Fruit fly (Drosophila melanogaster) whole organism, embryonic: ENCODE measurements around the gene CG5938.

ENCODE experiments used
- Antp ChIP-seq: fragments of 200-800 bp; sonication (Bioruptor generic); optimal IDR thresholded peaks from 3 replicates; lab custom pipeline; 2016; ENCODE audit warnings: missing biosample characterization, missing genetic modification characterization
- Asciz ChIP-seq: fragments of 200-800 bp; sonication (Bioruptor generic); optimal IDR thresholded peaks from 2 replicates; lab custom pipeline; 2017; ENCODE audit warnings: missing biosample characterization, mild to moderate bottlenecking, missing genetic modification characterization, missing genetic modification reagents
- Atf6 ChIP-seq: fragments of 200-800 bp; sonication (Bioruptor generic); IDR thresholded peaks from 2 replicates; pipeline ENCODE4 v1.3.6; 2022; ENCODE audit warnings: missing biosample characterization, missing genetic modification characterization
- CG12299 ChIP-seq: fragments of 200-800 bp; sonication (Bioruptor generic); optimal IDR thresholded peaks from 2 replicates; lab custom pipeline; 2018; ENCODE audit warnings: missing biosample characterization, mild to moderate bottlenecking, missing genetic modification characterization
- CG1233 ChIP-seq: fragments of 200-800 bp; sonication (Bioruptor generic); optimal IDR thresholded peaks from 4 replicates; lab custom pipeline; 2018; ENCODE audit warnings: missing biosample characterization, mild to moderate bottlenecking, missing genetic modification characterization
- CG14860 ChIP-seq: fragments of 200-800 bp; sonication (Bioruptor generic); IDR thresholded peaks from 3 replicates; pipeline ENCODE4 v1.3.6; 2022; ENCODE audit warnings: missing biosample characterization, missing genetic modification characterization; ENCODE audit not compliant: partially characterized antibody
- CG18262 ChIP-seq: fragments of 200-800 bp; optimal IDR thresholded peaks from 3 replicates; lab custom pipeline; 2019; ENCODE audit warnings: missing biosample characterization, mild to moderate bottlenecking, missing genetic modification characterization, moderate library complexity
- CG18476 ChIP-seq: fragments of 200-800 bp; sonication (Bioruptor generic); optimal IDR thresholded peaks from 2 replicates; lab custom pipeline; 2016; ENCODE audit warnings: missing biosample characterization, mild to moderate bottlenecking, missing genetic modification characterization
- CG2889 ChIP-seq: fragments of 200-800 bp; sonication (Bioruptor generic); IDR thresholded peaks from 3 replicates; pipeline ENCODE4 v1.3.6; 2022; ENCODE audit warnings: missing biosample characterization, missing genetic modification characterization
- CG34376 ChIP-seq: fragments of 200-800 bp; sonication (Bioruptor generic); optimal IDR thresholded peaks from 2 replicates; lab custom pipeline; 2018; ENCODE audit warnings: missing biosample characterization, mild to moderate bottlenecking, missing genetic modification characterization
- CG34422 ChIP-seq: fragments of 200-800 bp; sonication (Bioruptor generic); IDR thresholded peaks from 3 replicates; pipeline ENCODE4 v1.3.6; 2022; ENCODE audit warnings: missing biosample characterization, missing genetic modification characterization
- CG4360 ChIP-seq: fragments of 200-800 bp; sonication (Bioruptor generic); IDR thresholded peaks from 2 replicates; pipeline ENCODE4 v1.3.6; 2022; ENCODE audit warnings: missing biosample characterization, missing genetic modification characterization
- CG8089 ChIP-seq: fragments of 200-800 bp; sonication (Bioruptor generic); optimal IDR thresholded peaks from 3 replicates; lab custom pipeline; 2016; ENCODE audit warnings: missing biosample characterization, missing genetic modification characterization
- CG9727 ChIP-seq: fragments of 200-800 bp; sonication (Bioruptor generic); optimal IDR thresholded peaks from 3 replicates; lab custom pipeline; 2017; ENCODE audit warnings: missing biosample characterization, mild to moderate bottlenecking, missing genetic modification characterization
- Chrac-16 ChIP-seq: fragments of 200-800 bp; sonication (Bioruptor generic); optimal IDR thresholded peaks from 3 replicates; lab custom pipeline; 2016; ENCODE audit warnings: missing biosample characterization, missing genetic modification characterization
- E2f1 ChIP-seq: fragments of 200-800 bp; sonication (Bioruptor generic); IDR thresholded peaks from 2 replicates; pipeline ENCODE4 v1.3.6; 2022; ENCODE audit warnings: missing biosample characterization, missing genetic modification characterization
- Ets65A ChIP-seq: fragments of 200-800 bp; sonication (Bioruptor generic); peaks from one replicate; lab custom pipeline; 2016; ENCODE audit warnings: missing biosample characterization, missing genetic modification characterization
- GATAe ChIP-seq: fragments of 200-800 bp; sonication (Bioruptor generic); conservative IDR thresholded peaks from 2 replicates; pipeline ENCODE4 v1.3.6; 2022; ENCODE audit warnings: missing biosample characterization, missing genetic modification characterization
- Gsc ChIP-seq: fragments of 200-800 bp; sonication (Bioruptor generic); IDR thresholded peaks from 2 replicates; pipeline ENCODE4 v1.3.6; 2022; ENCODE audit warnings: missing biosample characterization, missing genetic modification characterization
- H2.0 ChIP-seq: fragments of 200-800 bp; sonication (Bioruptor generic); IDR thresholded peaks from 2 replicates; pipeline ENCODE4 v1.3.6; 2022; ENCODE audit warnings: missing biosample characterization, missing genetic modification characterization
- Hmx ChIP-seq: fragments of 200-800 bp; sonication (Bioruptor generic); optimal IDR thresholded peaks from 2 replicates; lab custom pipeline; 2016; ENCODE audit warnings: missing biosample characterization, missing genetic modification characterization
- Nf-YB ChIP-seq: fragments of 200-800 bp; sonication (Bioruptor generic); optimal IDR thresholded peaks from 3 replicates; lab custom pipeline; 2019; ENCODE audit warnings: missing biosample characterization, mild to moderate bottlenecking, missing genetic modification characterization, moderate library complexity
- Nf-YC ChIP-seq: fragments of 200-800 bp; optimal IDR thresholded peaks from 3 replicates; lab custom pipeline; 2019; ENCODE audit warnings: missing biosample characterization, mild to moderate bottlenecking, missing genetic modification characterization, moderate library complexity
- PHDP ChIP-seq: fragments of 200-800 bp; sonication (Bioruptor generic); optimal IDR thresholded peaks from 3 replicates; lab custom pipeline; 2018; ENCODE audit warnings: missing biosample characterization, mild to moderate bottlenecking, missing genetic modification characterization, moderate library complexity
- Ptx1 ChIP-seq: fragments of 200-800 bp; sonication (Bioruptor generic); IDR thresholded peaks from 2 replicates; pipeline ENCODE4 v1.3.6; 2022; ENCODE audit warnings: missing biosample characterization, missing genetic modification characterization
- Rfx ChIP-seq: fragments of 200-800 bp; sonication (Bioruptor generic); IDR thresholded peaks from 2 replicates; pipeline ENCODE4 v1.3.6; 2022; ENCODE audit warnings: missing biosample characterization, missing genetic modification characterization
- Stat92E ChIP-seq, 3 experiments: fragments of >200 bp in 2 of 3; fragments of 200-800 bp in 1 of 3; sonication (Bioruptor generic) in 1 of 3; optimal IDR thresholded peaks; 2 replicates each; lab custom pipeline; 2017 to 2019; ENCODE audit warnings: missing biosample characterization in 3 of 3, missing genetic modification characterization in 3 of 3, mild to moderate bottlenecking in 1 of 3, moderate library complexity in 1 of 3
- Vsx1 ChIP-seq: fragments of 200-800 bp; sonication (Bioruptor generic); optimal IDR thresholded peaks from 2 replicates; lab custom pipeline; 2017; ENCODE audit warnings: missing biosample characterization, mild to moderate bottlenecking, missing genetic modification characterization, missing genetic modification reagents
- amos ChIP-seq: fragments of 200-800 bp; sonication (Bioruptor generic); IDR thresholded peaks from 2 replicates; pipeline ENCODE4 v1.3.6; 2022; ENCODE audit warnings: missing biosample characterization, missing genetic modification characterization; ENCODE audit not compliant: partially characterized antibody
- bsh ChIP-seq, 2 experiments: fragments of 200-800 bp; sonication (Bioruptor generic); optimal IDR thresholded peaks; 2 replicates each; lab custom pipeline; 2017 to 2018; ENCODE audit warnings: mild to moderate bottlenecking in 2 of 2, missing biosample characterization in 2 of 2, missing genetic modification characterization in 2 of 2, moderate library complexity in 1 of 2
- crol ChIP-seq: fragments of 200-800 bp; sonication (Bioruptor generic); IDR thresholded peaks from 2 replicates; pipeline ENCODE4 v1.3.6; 2022; ENCODE audit warnings: missing biosample characterization, missing genetic modification characterization
- dimm ChIP-seq: fragments of 200-800 bp; sonication (Bioruptor generic); IDR thresholded peaks from 2 replicates; pipeline ENCODE4 v1.3.6; 2022; ENCODE audit warnings: missing biosample characterization, missing genetic modification characterization
- dmrt99B ChIP-seq: fragments of 200-800 bp; sonication (Bioruptor generic); optimal IDR thresholded peaks from 2 replicates; lab custom pipeline; 2018; ENCODE audit warnings: missing biosample characterization, mild to moderate bottlenecking, missing genetic modification characterization, moderate library complexity
- fru ChIP-seq: fragments of >200 bp; optimal IDR thresholded peaks from 2 replicates; lab custom pipeline; 2017
- gt ChIP-seq: fragments of 200-800 bp; sonication (Bioruptor generic); IDR thresholded peaks from 2 replicates; pipeline ENCODE4 v1.3.6; 2022; ENCODE audit warnings: missing biosample characterization, missing genetic modification characterization
- ham ChIP-seq: fragments of 200-800 bp; sonication (Bioruptor generic); IDR thresholded peaks from 2 replicates; pipeline ENCODE4 v1.3.6; 2022; ENCODE audit warnings: missing biosample characterization, missing genetic modification characterization
- kah ChIP-seq: fragments of 200-800 bp; sonication (Bioruptor generic); optimal IDR thresholded peaks from 2 replicates; lab custom pipeline; 2018; ENCODE audit warnings: missing biosample characterization, mild to moderate bottlenecking, missing genetic modification characterization
- knrl ChIP-seq: fragments of 200-800 bp; sonication (Bioruptor generic); IDR thresholded peaks from 3 replicates; pipeline ENCODE4 v1.3.6; 2022; ENCODE audit warnings: missing biosample characterization, missing genetic modification characterization; ENCODE audit not compliant: partially characterized antibody
- lbe ChIP-seq: fragments of 200-800 bp; sonication (Bioruptor generic); optimal IDR thresholded peaks from 2 replicates; lab custom pipeline; 2016; ENCODE audit warnings: missing biosample characterization, mild to moderate bottlenecking, missing genetic modification characterization
- lov ChIP-seq, 2 experiments: fragments of 200-800 bp in 1 of 2; fragments of >200 bp in 1 of 2; sonication (Bioruptor generic) in 1 of 2; IDR thresholded peaks in 1 of 2; optimal IDR thresholded peaks in 1 of 2; 2 replicates in 1 of 2; 3 replicates in 1 of 2; pipeline versions ENCODE4 v1.3.6 to Lab custom; 2017 to 2022; ENCODE audit warnings: missing biosample characterization in 1 of 2, missing genetic modification characterization in 1 of 2
- maf-S ChIP-seq: fragments of 200-800 bp; sonication (Bioruptor generic); optimal IDR thresholded peaks from 2 replicates; lab custom pipeline; 2016; ENCODE audit warnings: missing biosample characterization, missing genetic modification characterization
- mld ChIP-seq: fragments of 200-800 bp; sonication (Bioruptor generic); IDR thresholded peaks from 3 replicates; pipeline ENCODE4 v1.3.6; 2022; ENCODE audit warnings: missing biosample characterization, missing genetic modification characterization; ENCODE audit not compliant: partially characterized antibody
- sob ChIP-seq: fragments of 200-800 bp; sonication (Bioruptor generic); IDR thresholded peaks from 2 replicates; pipeline ENCODE4 v1.3.6; 2022; ENCODE audit warnings: missing biosample characterization, missing genetic modification characterization
- trh ChIP-seq: fragments of 200-800 bp; sonication (Bioruptor generic); optimal IDR thresholded peaks from 2 replicates; lab custom pipeline; 2016; ENCODE audit warnings: missing biosample characterization, missing genetic modification characterization
- vfl ChIP-seq: fragments of 200-800 bp; sonication (Bioruptor generic); optimal IDR thresholded peaks from 2 replicates; lab custom pipeline; 2016; ENCODE audit warnings: missing biosample characterization, missing genetic modification characterization
- wdn ChIP-seq: fragments of 200-800 bp; sonication (Bioruptor generic); IDR thresholded peaks from 2 replicates; pipeline ENCODE4 v1.3.6; 2022; ENCODE audit warnings: missing biosample characterization, missing genetic modification characterization
- zen ChIP-seq: fragments of 200-800 bp; sonication (Bioruptor generic); optimal IDR thresholded peaks from 3 replicates; lab custom pipeline; 2018; ENCODE audit warnings: missing biosample characterization, mild to moderate bottlenecking, missing genetic modification characterization, moderate library complexity
- zfh2 ChIP-seq: fragments of 200-800 bp; sonication (Bioruptor generic); optimal IDR thresholded peaks from 2 replicates; lab custom pipeline; 2016; ENCODE audit warnings: missing biosample characterization, missing genetic modification characterization

The CG5938 gene

DNA sequence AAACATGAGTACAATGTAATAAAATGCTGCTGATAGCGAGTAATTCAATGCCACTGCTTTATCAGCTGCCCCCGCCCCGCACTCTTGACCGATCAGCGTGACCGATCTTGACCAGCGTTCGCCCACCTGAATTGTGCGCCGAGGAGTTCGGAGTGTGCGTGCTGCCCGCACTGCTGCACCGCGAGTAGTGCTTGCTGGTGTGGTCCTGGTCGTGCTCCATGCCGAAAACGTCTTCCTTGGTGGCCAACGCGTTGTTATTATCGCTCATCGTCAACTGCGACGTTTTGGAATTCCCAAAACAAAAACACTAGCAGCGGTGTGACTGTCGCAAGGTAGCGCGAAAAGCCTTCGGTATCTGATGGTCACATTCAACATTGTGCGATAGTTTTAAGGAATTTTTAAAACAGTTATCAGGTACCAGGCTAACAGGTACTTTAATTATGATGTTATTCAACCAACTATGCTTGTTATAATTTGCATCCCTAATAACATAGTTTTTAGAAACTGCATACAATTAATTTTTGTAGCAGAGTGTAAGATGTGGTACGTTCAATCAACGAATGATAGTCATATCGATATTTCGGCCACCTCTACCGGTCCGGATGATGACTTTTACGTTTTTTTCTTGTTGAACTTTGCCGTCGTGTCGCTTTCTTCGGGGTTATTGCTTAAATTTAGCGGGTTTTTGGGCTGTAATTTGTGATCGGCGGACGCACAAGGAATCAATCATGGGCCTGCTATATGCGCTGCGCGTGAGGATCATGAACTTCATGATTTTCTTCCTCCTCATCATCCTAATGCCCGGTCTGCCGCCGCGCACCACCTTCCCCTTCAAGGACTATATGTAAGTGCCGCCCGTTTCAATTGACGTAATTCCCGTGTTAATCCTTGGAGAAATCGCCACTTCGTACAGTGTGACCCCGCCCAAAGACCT is 13.9 kb downstream of the CG5938 start, which contains the start of the genes bigmax and Hmu (continued):
- TF ChIP-seq bsh (GFP tag; optimal IDR thresholded peaks at IDR 0.05; lab: Kevin White, UChicago) = peak; percentile 26 to 78
- peak; percentile 87 for TF ChIP-seq Chrac-16
- peak; percentile 36 for TF ChIP-seq Asciz (GFP tag; lab: Kevin White, UChicago)
- peak; percentile 87 for TF ChIP-seq CG34376
- peak; percentile 84 for TF ChIP-seq maf-S (GFP tag; lab: Kevin White, UChicago)
- no peak for TF ChIP-seq kah (GFP tag; lab: Kevin White, UChicago)
- TF ChIP-seq amos (GFP tag; lab: Robert Waterston, UW) = peak; percentile 87
- TF ChIP-seq Atf6 (GFP tag; lab: Robert Waterston, UW) = peak; percentile 77
- no peak for TF ChIP-seq Hmx
- peak; percentile 91 for TF ChIP-seq Antp (GFP tag; lab: Kevin White, UChicago)
- peak; percentile 82 for TF ChIP-seq CG9727
- peak; percentile 55 for TF ChIP-seq Nf-YB
- peak; percentile 96 for TF ChIP-seq knrl (GFP tag; lab: Robert Waterston, UW)
- TF ChIP-seq CG18262 (tag; lab: Kevin White, UChicago) = peak; percentile 70
- TF ChIP-seq Stat92E (GFP tag; optimal IDR thresholded peaks at IDR 0.05; lab: Kevin White, UChicago) = peak in 1 of 3 experiments; percentile 68
- TF ChIP-seq crol (GFP tag; lab: Robert Waterston, UW) = peak; percentile 87
- TF ChIP-seq H2.0 (GFP tag; lab: Robert Waterston, UW) = peak; percentile 86
- TF ChIP-seq CG8089 (GFP tag; lab: Kevin White, UChicago) = peak; percentile 72
- peak; percentile 77 for TF ChIP-seq GATAe
- no peak for TF ChIP-seq CG4360 (GFP tag; lab: Robert Waterston, UW)
- TF ChIP-seq sob = peak; percentile 87
- peak; percentile 66 for TF ChIP-seq zen
- peak; percentile 78 for TF ChIP-seq E2f1 (GFP tag; lab: Robert Waterston, UW)
- no peak for TF ChIP-seq lov (optimal IDR thresholded peaks at IDR 0.05; lab: Kevin White, UChicago)
- no peak for TF ChIP-seq lov (GFP tag; IDR thresholded peaks at IDR 0.05; lab: Robert Waterston, UW)
- no peak for TF ChIP-seq fru
- peak; percentile 90 for TF ChIP-seq vfl (GFP tag; lab: Kevin White, UChicago)
- TF ChIP-seq gt (GFP tag; lab: Robert Waterston, UW) = peak; percentile 45
- peak; percentile 59 for TF ChIP-seq trh (GFP tag; lab: Kevin White, UChicago)
- peak; percentile 84 for TF ChIP-seq CG18476 (GFP tag; lab: Kevin White, UChicago)
- peak; percentile 88 for TF ChIP-seq Ptx1 (GFP tag; lab: Robert Waterston, UW)
- TF ChIP-seq PHDP (tag; lab: Kevin White, UChicago) = peak; percentile 87
- TF ChIP-seq zfh2 (GFP tag; lab: Kevin White, UChicago) = peak; percentile 93
- peak; percentile 66 for TF ChIP-seq dmrt99B
- peak; percentile 15; the same call in 1 of the 2 replicates for TF ChIP-seq dimm
- TF ChIP-seq CG14860 (GFP tag; lab: Robert Waterston, UW) = peak; percentile 81
- peak; percentile 27 for TF ChIP-seq CG12299
- no peak for TF ChIP-seq Gsc (GFP tag; lab: Robert Waterston, UW)
- peak; percentile 85 for TF ChIP-seq CG2889 (GFP tag; lab: Robert Waterston, UW)
- TF ChIP-seq CG1233 (GFP tag; lab: Kevin White, UChicago) = peak; percentile 39
- TF ChIP-seq Ets65A (GFP tag; lab: Kevin White, UChicago) = peak; percentile 98
- peak; percentile 58; the same call in 1 of the 3 replicates for TF ChIP-seq mld (GFP tag; lab: Robert Waterston, UW)
- peak; percentile 55 for TF ChIP-seq lbe
- TF ChIP-seq ham (GFP tag; lab: Robert Waterston, UW) = no peak
- peak; percentile 7 for TF ChIP-seq Vsx1 (GFP tag; lab: Kevin White, UChicago)
- TF ChIP-seq wdn (GFP tag; lab: Robert Waterston, UW) = peak; percentile 79
- peak; percentile 91 for TF ChIP-seq CG34422 (GFP tag; lab: Robert Waterston, UW)
- TF ChIP-seq Rfx (GFP tag; lab: Robert Waterston, UW) = peak; percentile 90
- TF ChIP-seq Nf-YC (tag; lab: Kevin White, UChicago) = peak; percentile 70
